Fruit fly (Drosophila melanogaster) whole organism, pupa: ENCODE data around the gene Rh7.

Experiments used
- CG10348 ChIP-seq: fragments of 200-800 bp; sonication (Bioruptor generic); IDR thresholded peaks from 2 replicates; pipeline ENCODE4 v1.3.6; 2022; ENCODE audit warnings: missing biosample characterization, missing genetic modification characterization
- CG12605 ChIP-seq: fragments of 200-800 bp; sonication (Bioruptor generic); IDR thresholded peaks from 2 replicates; pipeline ENCODE4 v1.3.6; 2022; ENCODE audit warnings: missing biosample characterization, missing genetic modification characterization
- CG13204 ChIP-seq: fragments of 200-800 bp; sonication (Bioruptor generic); optimal IDR thresholded peaks from 2 replicates; lab custom pipeline; 2018; ENCODE audit warnings: missing biosample characterization, mild to moderate bottlenecking, missing genetic modification characterization, moderate library complexity
- CG14655 ChIP-seq: fragments of 200-800 bp; sonication (Bioruptor generic); optimal IDR thresholded peaks from 3 replicates; lab custom pipeline; 2017; ENCODE audit warnings: mild to moderate bottlenecking, missing biosample characterization, missing genetic modification reagents, missing genetic modification characterization
- CG15710 ChIP-seq: fragments of 200-800 bp; sonication (Bioruptor generic); optimal IDR thresholded peaks from 2 replicates; lab custom pipeline; 2018; ENCODE audit warnings: missing biosample characterization, mild to moderate bottlenecking, missing genetic modification characterization, moderate library complexity
- CG17806 ChIP-seq: fragments of 200-800 bp; sonication (Bioruptor generic); optimal IDR thresholded peaks from 2 replicates; lab custom pipeline; 2018; ENCODE audit warnings: missing biosample characterization, mild to moderate bottlenecking, missing genetic modification characterization, moderate library complexity
- CG32121 ChIP-seq: fragments of 200-800 bp; sonication (Bioruptor generic); IDR thresholded peaks from 2 replicates; pipeline ENCODE4 v1.3.6; 2022; ENCODE audit warnings: missing biosample characterization, missing genetic modification characterization
- CG34367 ChIP-seq: fragments of 200-800 bp; sonication (Bioruptor generic); optimal IDR thresholded peaks from 2 replicates; lab custom pipeline; 2018; ENCODE audit warnings: missing biosample characterization, mild to moderate bottlenecking, missing genetic modification characterization
- CG4496 ChIP-seq: fragments of 200-800 bp; sonication (Bioruptor generic); IDR thresholded peaks from 3 replicates; pipeline ENCODE4 v1.3.6; 2022; ENCODE audit warnings: missing biosample characterization, missing genetic modification characterization
- CG8159 ChIP-seq: fragments of 200-800 bp; sonication (Bioruptor generic); optimal IDR thresholded peaks from 3 replicates; lab custom pipeline; 2018; ENCODE audit warnings: missing biosample characterization, mild to moderate bottlenecking, missing genetic modification characterization, moderate library complexity
- CG8301 ChIP-seq: fragments of 200-800 bp; sonication (Bioruptor generic); optimal IDR thresholded peaks from 2 replicates; lab custom pipeline; 2018; ENCODE audit warnings: missing biosample characterization, mild to moderate bottlenecking, missing genetic modification characterization
- CG9948 ChIP-seq: fragments of 200-800 bp; sonication (Bioruptor generic); optimal IDR thresholded peaks from 2 replicates; lab custom pipeline; 2018; ENCODE audit warnings: missing biosample characterization, mild to moderate bottlenecking, missing genetic modification characterization, moderate library complexity
- D1 ChIP-seq: fragments of 200-800 bp; sonication (Bioruptor generic); optimal IDR thresholded peaks from 2 replicates; lab custom pipeline; 2018; ENCODE audit warnings: missing biosample characterization, mild to moderate bottlenecking, missing genetic modification characterization, moderate library complexity
- EcR ChIP-seq: fragments of 200-800 bp; sonication (Bioruptor generic); optimal IDR thresholded peaks from 3 replicates; lab custom pipeline; 2019; ENCODE audit warnings: missing biosample characterization, missing genetic modification characterization, mild to moderate bottlenecking, moderate library complexity, missing genetic modification reagents
- Ets98B ChIP-seq: fragments of 200-800 bp; sonication (Bioruptor generic); IDR thresholded peaks from 2 replicates; pipeline ENCODE4 v1.3.6; 2022; ENCODE audit warnings: missing biosample characterization, missing genetic modification characterization
- Pif1A ChIP-seq: fragments of 200-800 bp; sonication (Bioruptor generic); optimal IDR thresholded peaks from 3 replicates; lab custom pipeline; 2016; ENCODE audit warnings: missing biosample characterization, missing genetic modification characterization
- Pif1B ChIP-seq: fragments of 200-800 bp; sonication (Bioruptor generic); optimal IDR thresholded peaks from 3 replicates; lab custom pipeline; 2016; ENCODE audit warnings: missing biosample characterization, missing genetic modification characterization
- Snoo ChIP-seq: fragments of 200-800 bp; sonication (Bioruptor generic); optimal IDR thresholded peaks from 3 replicates; lab custom pipeline; 2017; ENCODE audit warnings: missing biosample characterization, mild to moderate bottlenecking, missing genetic modification characterization, inconsistent platforms
- fd96Ca ChIP-seq: fragments of 200-800 bp; sonication (Bioruptor generic); IDR thresholded peaks from 3 replicates; pipeline ENCODE4 v1.3.6; 2022; ENCODE audit warnings: missing biosample characterization, missing genetic modification characterization
- gl ChIP-seq: fragments of 200-800 bp; sonication (Bioruptor generic); optimal IDR thresholded peaks from 2 replicates; lab custom pipeline; 2018; ENCODE audit warnings: missing biosample characterization, mild to moderate bottlenecking, missing genetic modification characterization
- rn ChIP-seq: fragments of 200-800 bp; sonication (Bioruptor generic); IDR thresholded peaks from 2 replicates; pipeline ENCODE4 v1.3.6; 2022; ENCODE audit warnings: missing biosample characterization, missing genetic modification characterization

Gene Rh7

dm6 chr3L:12149024-12149423 lies 26.3 kb downstream of the Rh7 start, which contains the start of gene CG32099:
Gene CG32099, plus strand, starts transcription at chr3L:12149273.
- TF ChIP-seq CG8159 (tag; lab: Kevin White, UChicago) (no peak), D1 (no peak), CG13204 (GFP tag; lab: Kevin White, UChicago) (no peak), CG8301 (no peak), CG9948 (tag; lab: Kevin White, UChicago) (no peak), rn (no peak), Pif1B (GFP tag; lab: Kevin White, UChicago) (no peak), Pif1A (GFP tag; lab: Kevin White, UChicago) (no peak)

- TF ChIP-seq Ets98B = no peak
- no peak for TF ChIP-seq rn
- no peak for TF ChIP-seq CG34367 (tag; lab: Kevin White, UChicago)
- TF ChIP-seq EcR (GFP tag; lab: Kevin White, UChicago) = no peak
- TF ChIP-seq CG8301 = no peak
- no peak for TF ChIP-seq gl
- TF ChIP-seq CG12605 (GFP tag; lab: Robert Waterston, UW) = no peak
- no peak for TF ChIP-seq Pif1B (GFP tag; lab: Kevin White, UChicago)
- TF ChIP-seq CG15710 = no peak
- no peak for TF ChIP-seq CG32121 (GFP tag; lab: Robert Waterston, UW)
- no peak for TF ChIP-seq CG13204 (GFP tag; lab: Kevin White, UChicago)
- no peak for TF ChIP-seq CG14655 (GFP tag; lab: Kevin White, UChicago)
- no peak for TF ChIP-seq CG9948 (tag; lab: Kevin White, UChicago)
- TF ChIP-seq CG4496 = no peak
- TF ChIP-seq, all 21 proteins: peak for 0
Observed at dm6 chr3L:12146970-12147369, 28.3 kb downstream of the Rh7 start.

dm6 chr3L:12145709-12146694 lies 29.3 kb downstream of the Rh7 start, which contains the start of the genes eIF3l and Nrx-IV:
Gene eIF3l, minus strand, starts transcription at chr3L:12146097.
Gene Nrx-IV, plus strand, starts transcription at chr3L:12146519.
- TF ChIP-seq CG17806 (no peak), CG4496 (0 out of 3 replicates have a peak, but pooled peaks have one; percentile 16)

dm6 chr3L:12139232-12139698 lies 36.0 kb downstream of the Rh7 start:
- TF ChIP-seq CG8159 (tag; lab: Kevin White, UChicago) (peak; percentile 54), gl (no peak), rn (no peak), Pif1A (GFP tag; lab: Kevin White, UChicago) (no peak), D1 (no peak), EcR (GFP tag; lab: Kevin White, UChicago) (no peak), Snoo (peak; percentile 51), CG9948 (tag; lab: Kevin White, UChicago) (peak; percentile 39), CG34367 (tag; lab: Kevin White, UChicago) (peak; percentile 26), CG17806 (peak; percentile 43), CG15710 (peak; percentile 44), CG8301 (peak; percentile 39), CG4496 (peak; percentile 62), CG12605 (GFP tag; lab: Robert Waterston, UW) (0 out of 2 replicates have a peak, but pooled peaks have one; percentile 11), fd96Ca (GFP tag; lab: Robert Waterston, UW) (0 out of 3 replicates have a peak, but pooled peaks have one; percentile 43), CG32121 (GFP tag; lab: Robert Waterston, UW) (no peak; the same call in 1 of the 2 replicates), CG10348 (GFP tag; lab: Robert Waterston, UW) (no peak), CG13204 (GFP tag; lab: Kevin White, UChicago) (no peak), CG14655 (GFP tag; lab: Kevin White, UChicago) (no peak), Pif1B (GFP tag; lab: Kevin White, UChicago) (no peak), Ets98B (peak; percentile 43)

dm6 chr3L:12138113-12138899 lies 37.0 kb downstream of the Rh7 start, which contains the start of the genes ND-SGDH and RhoGAP68F:
Gene ND-SGDH, minus strand, starts transcription at chr3L:12138584.
Gene RhoGAP68F, plus strand, starts transcription at chr3L:12138868.
- TF ChIP-seq CG14655 (GFP tag; lab: Kevin White, UChicago) = no peak
- TF ChIP-seq CG10348 (GFP tag; lab: Robert Waterston, UW) = 0 out of 2 replicates have a peak, but pooled peaks have one; percentile 20
- no peak for TF ChIP-seq gl
- TF ChIP-seq rn = no peak
- peak; percentile 53 for TF ChIP-seq CG8301
- TF ChIP-seq CG15710 = peak; percentile 76
- TF ChIP-seq Ets98B = peak; percentile 53; the same call in 1 of the 2 replicates
- TF ChIP-seq CG13204 (GFP tag; lab: Kevin White, UChicago) = no peak
- no peak for TF ChIP-seq EcR (GFP tag; lab: Kevin White, UChicago)
- peak; percentile 48 for TF ChIP-seq CG17806
- TF ChIP-seq CG34367 (tag; lab: Kevin White, UChicago) = peak; percentile 53
- TF ChIP-seq CG12605 (GFP tag; lab: Robert Waterston, UW) = no peak
- peak; percentile 67 for TF ChIP-seq Snoo
- TF ChIP-seq CG32121 (GFP tag; lab: Robert Waterston, UW) = peak; percentile 45; the same call in 1 of the 2 replicates
- peak; percentile 40 for TF ChIP-seq Pif1B (GFP tag; lab: Kevin White, UChicago)
- 0 out of 3 replicates have a peak, but pooled peaks have one; percentile 36 for TF ChIP-seq CG4496
- TF ChIP-seq CG9948 (tag; lab: Kevin White, UChicago) = peak; percentile 54
- no peak for TF ChIP-seq Pif1A (GFP tag; lab: Kevin White, UChicago)
- no peak for TF ChIP-seq D1
- peak; percentile 75 for TF ChIP-seq CG8159 (tag; lab: Kevin White, UChicago)
- no peak; the same call in 2 of the 3 replicates for TF ChIP-seq fd96Ca (GFP tag; lab: Robert Waterston, UW)
- TF ChIP-seq, all 21 proteins: peak for 12
